Worm (Caenorhabditis elegans): ENCODE data around the gene lips-8.

Gene lips-8

DNA sequence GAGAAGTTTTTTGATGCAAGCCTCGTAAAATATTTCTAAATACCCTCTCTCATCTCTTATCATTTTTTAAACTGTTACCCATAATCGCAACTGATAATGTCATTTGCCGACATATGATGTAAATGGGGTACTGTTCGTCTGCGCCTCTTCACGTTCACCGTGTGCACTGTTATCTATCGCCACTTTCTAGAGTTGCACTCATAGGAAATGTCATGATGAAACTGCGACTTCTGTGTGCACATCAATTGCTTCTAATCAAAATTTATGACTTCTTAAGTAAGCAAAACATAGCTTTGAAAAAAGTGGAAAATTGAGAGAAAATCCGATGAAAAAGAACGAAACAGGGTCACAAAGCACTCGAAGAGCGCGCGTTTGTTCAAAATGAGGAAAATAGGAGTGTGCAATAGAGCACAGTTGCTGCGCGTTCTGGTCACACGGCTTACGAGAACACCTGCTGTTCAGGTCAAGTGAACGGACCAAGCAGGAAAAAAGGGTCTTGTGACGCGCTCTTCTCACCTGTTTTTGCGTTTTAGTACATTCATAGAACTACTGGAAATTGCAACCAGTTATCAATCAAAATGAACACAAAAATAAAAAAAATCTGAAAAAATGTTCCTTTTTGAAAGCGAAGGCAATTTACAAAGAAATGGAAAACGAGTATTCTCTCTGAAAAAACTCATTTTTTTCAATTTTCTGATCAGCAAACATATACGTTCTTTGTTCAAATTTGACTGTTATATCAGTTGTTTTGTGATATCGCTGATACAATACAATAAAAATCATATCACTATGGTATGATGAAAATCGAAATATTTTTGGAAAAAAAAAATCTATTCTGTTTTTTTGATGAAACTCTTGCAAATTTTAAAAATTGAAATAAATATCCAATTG, 48.4 kb downstream of the lips-8 start (continued):
- TF ChIP-seq mxl-3 (GFP tag; optimal IDR thresholded peaks at IDR 0.05): peak; percentile 32
- peak; percentile 28 for TF ChIP-seq nhr-77 (tag; optimal IDR thresholded peaks at IDR 0.05)
- no peak for TF ChIP-seq mdt-29 (GFP tag; IDR thresholded peaks at IDR 0.05)
- peak; percentile 71 for TF ChIP-seq nhr-102 (tag; optimal IDR thresholded peaks at IDR 0.05)
- no peak for TF ChIP-seq egl-43 (GFP tag; IDR thresholded peaks at IDR 0.05)
- no peak for TF ChIP-seq nhr-10 (tag; optimal IDR thresholded peaks at IDR 0.05)
- no peak for TF ChIP-seq lir-3 (tag; optimal IDR thresholded peaks at IDR 0.05)
- TF ChIP-seq egl-27 (tag; optimal IDR thresholded peaks at IDR 0.05): no peak
- TF ChIP-seq ctbp-1 (GFP tag; IDR thresholded peaks at IDR 0.05): no peak
- no peak for TF ChIP-seq F49E8.2 (tag; optimal IDR thresholded peaks at IDR 0.05; ENCODE audit: borderline replicate concordance)
- TF ChIP-seq skn-1 (tag; optimal IDR thresholded peaks at IDR 0.05): no peak
- TF ChIP-seq lin-1 (GFP tag; IDR thresholded peaks at IDR 0.05): peak; percentile 42; the same call in 1 of the 2 replicates
- no peak for TF ChIP-seq ceh-28 (tag; optimal IDR thresholded peaks at IDR 0.05)
- TF ChIP-seq duxl-1 (tag; optimal IDR thresholded peaks at IDR 0.05; ENCODE audit: poor library complexity): no peak
- peak; percentile 36 for TF ChIP-seq aha-1 (tag)
- TF ChIP-seq F26F4.8 (GFP tag; conservative IDR thresholded peaks at IDR 0.05): no peak

DNA sequence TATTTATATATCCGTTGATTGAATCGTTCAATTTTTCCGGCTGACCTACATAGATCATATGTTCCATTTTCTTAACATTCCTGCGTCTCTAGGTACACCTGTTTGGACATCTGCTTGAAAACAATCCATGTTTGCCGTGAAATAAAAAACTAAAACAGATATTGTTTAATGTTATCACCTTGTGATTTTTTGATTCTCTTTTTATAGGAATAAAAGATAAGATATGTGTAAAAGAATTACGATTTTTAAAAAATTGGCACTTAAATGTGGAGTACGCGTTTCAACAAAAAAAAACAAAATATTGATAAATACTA, 49.0 kb downstream of the lips-8 start:
- TF ChIP-seq ceh-62 (tag; optimal IDR thresholded peaks at IDR 0.05) (no peak), daf-16 (GFP tag; optimal IDR thresholded peaks at IDR 0.05) (no peak), daf-16 (tag; optimal IDR thresholded peaks at IDR 0.05) (peak; percentile 46), ZK546.5 (tag; optimal IDR thresholded peaks at IDR 0.05) (no peak), lin-15B (tag; optimal IDR thresholded peaks at IDR 0.05) (no peak), arid-1 (GFP tag; conservative IDR thresholded peaks at IDR 0.05) (no peak), hlh-30 (tag; optimal IDR thresholded peaks at IDR 0.05; ENCODE audit: insufficient read depth) (peak; percentile 85), dve-1 (tag; optimal IDR thresholded peaks at IDR 0.05; ENCODE audit: insufficient read depth) (peak; percentile 1), nhr-28 (tag; optimal IDR thresholded peaks at IDR 0.05) (peak; percentile 9), lim-7 (GFP tag; IDR thresholded peaks at IDR 0.05) (no peak)

Measured in whole organism, L4 larva.